Worm (Caenorhabditis elegans) whole organism, young adult: ENCODE measurements around the gene C34E11.2.

ENCODE experiments used
- C06A6.2 ChIP-seq: fragments of 200-800 bp; sonication (Bioruptor generic); conservative IDR thresholded peaks from 2 replicates; pipeline ENCODE4 v1.3.6; 2022; ENCODE audit warnings: missing genetic modification characterization, missing compliant biosample characterization
- F22D6.2 ChIP-seq: sonication (generic microtip); optimal IDR thresholded peaks from 2 replicates; lab custom pipeline; 2016; ENCODE audit warnings: mild to moderate bottlenecking, missing genetic modification characterization, missing compliant biosample characterization
- F39B2.1 ChIP-seq: fragments of 200-800 bp; sonication (Bioruptor generic); IDR thresholded peaks from 2 replicates; pipeline ENCODE4 v1.3.6; 2022; ENCODE audit warnings: missing genetic modification reagents, missing genetic modification characterization, missing compliant biosample characterization
- F57A8.1 ChIP-seq: fragments of 200-800 bp; sonication (Bioruptor generic); optimal IDR thresholded peaks from 2 replicates; lab custom pipeline; 2018; ENCODE audit warnings: mild to moderate bottlenecking, missing genetic modification characterization, moderate library complexity, missing compliant biosample characterization
- K11D2.4 ChIP-seq: fragments of 200-800 bp; sonication (Bioruptor generic); IDR thresholded peaks from 2 replicates; pipeline ENCODE4 v1.3.6; 2022; ENCODE audit warnings: missing genetic modification reagents, missing genetic modification characterization, missing compliant biosample characterization
- Y53G8AR.9 ChIP-seq: fragments of 200-800 bp; sonication (Bioruptor generic); conservative IDR thresholded peaks from 2 replicates; pipeline ENCODE4 v1.3.6; 2022; ENCODE audit warnings: missing genetic modification reagents, missing genetic modification characterization, missing compliant biosample characterization
- Y67H2A.10 ChIP-seq: fragments of 200-800 bp; sonication (Bioruptor generic); conservative IDR thresholded peaks from 2 replicates; pipeline ENCODE4 v1.3.6; 2022; ENCODE audit warnings: missing genetic modification reagents, missing genetic modification characterization, missing compliant biosample characterization
- akir-1 ChIP-seq: fragments of 200-800 bp; sonication (Bioruptor generic); optimal IDR thresholded peaks from 2 replicates; lab custom pipeline; 2018; ENCODE audit warnings: mild to moderate bottlenecking, missing genetic modification characterization, moderate library complexity, missing compliant biosample characterization
- ama-1 ChIP-seq, 3 experiments: fragments of 150-350 bp in 1 of 3; sonication (generic microtip) in 2 of 3; optimal IDR thresholded peaks; 2 replicates each; lab custom pipeline; 2014 to 2018; ENCODE audit warnings: missing biosample characterization in 2 of 3, missing genetic modification characterization in 2 of 3, missing genetic modification reagents in 2 of 3
- atf-7 ChIP-seq: sonication (generic microtip); optimal IDR thresholded peaks from 2 replicates; lab custom pipeline; 2017; ENCODE audit warnings: mild to moderate bottlenecking, missing genetic modification characterization, missing compliant biosample characterization
- attf-6 ChIP-seq: fragments of 200-800 bp; sonication (Bioruptor generic); IDR thresholded peaks from 2 replicates; pipeline ENCODE4 v1.3.6; 2022; ENCODE audit warnings: missing genetic modification reagents, missing genetic modification characterization, missing compliant biosample characterization
- bed-1 ChIP-seq: fragments of 200-800 bp; sonication (Bioruptor generic); IDR thresholded peaks from 2 replicates; pipeline ENCODE4 v1.3.6; 2022; ENCODE audit warnings: missing genetic modification reagents, missing genetic modification characterization, missing compliant biosample characterization
- bed-2 ChIP-seq: fragments of 200-800 bp; sonication (Bioruptor generic); IDR thresholded peaks from 2 replicates; pipeline ENCODE4 v1.3.6; 2022; ENCODE audit warnings: missing genetic modification reagents, missing genetic modification characterization, missing compliant biosample characterization
- ceh-27 ChIP-seq: fragments of 200-800 bp; sonication (Bioruptor generic); optimal IDR thresholded peaks from 2 replicates; lab custom pipeline; 2018; ENCODE audit warnings: mild to moderate bottlenecking, missing genetic modification characterization, moderate library complexity, missing compliant biosample characterization
- ceh-40 ChIP-seq: fragments of 200-800 bp; sonication (Bioruptor generic); IDR thresholded peaks from 2 replicates; pipeline ENCODE4 v1.3.6; 2022; ENCODE audit warnings: missing genetic modification characterization, missing compliant biosample characterization
- ceh-58 ChIP-seq: fragments of 200-800 bp; sonication (Bioruptor generic); IDR thresholded peaks from 2 replicates; pipeline ENCODE4 v1.3.6; 2022; ENCODE audit warnings: missing genetic modification characterization, missing compliant biosample characterization
- dox-1 ChIP-seq: fragments of 200-800 bp; sonication (Bioruptor generic); IDR thresholded peaks from 2 replicates; pipeline ENCODE4 v1.3.6; 2022; ENCODE audit warnings: missing genetic modification reagents, missing genetic modification characterization, missing compliant biosample characterization
- egl-44 ChIP-seq: fragments of 200-800 bp; sonication (Bioruptor generic); IDR thresholded peaks from 2 replicates; pipeline ENCODE4 v1.3.6; 2022; ENCODE audit warnings: missing genetic modification reagents, missing genetic modification characterization, missing compliant biosample characterization
- egrh-3 ChIP-seq: fragments of 200-800 bp; sonication (Bioruptor generic); IDR thresholded peaks from 2 replicates; pipeline ENCODE4 v1.3.6; 2022; ENCODE audit warnings: missing genetic modification reagents, missing genetic modification characterization, missing compliant biosample characterization
- hrde-1 ChIP-seq: sonication (generic microtip); optimal IDR thresholded peaks from 2 replicates; lab custom pipeline; 2016; ENCODE audit warnings: missing genetic modification characterization, mild to moderate bottlenecking, missing compliant biosample characterization, moderate library complexity, missing genotype, missing genetic modification reagents, borderline replicate concordance
- hsf-1 ChIP-seq: fragments of 200-800 bp; sonication (Bioruptor generic); IDR thresholded peaks from 2 replicates; pipeline ENCODE4 v1.3.6; 2022; ENCODE audit warnings: missing genetic modification reagents, missing genetic modification characterization, missing compliant biosample characterization
- let-607 ChIP-seq, 2 experiments: fragments of 200-800 bp in 1 of 2; sonication (Bioruptor generic) in 1 of 2; sonication (generic microtip) in 1 of 2; optimal IDR thresholded peaks; 2 replicates each; lab custom pipeline; 2016 to 2018; ENCODE audit warnings: mild to moderate bottlenecking in 2 of 2, missing compliant biosample characterization in 2 of 2, missing genetic modification characterization in 2 of 2, moderate library complexity in 2 of 2, missing genotype in 1 of 2
- lin-26 ChIP-seq: fragments of 200-800 bp; sonication (Bioruptor generic); IDR thresholded peaks from 2 replicates; pipeline ENCODE4 v1.3.6; 2022; ENCODE audit warnings: missing genetic modification reagents, missing genetic modification characterization, missing compliant biosample characterization
- lin-40 ChIP-seq: sonication (generic microtip); optimal IDR thresholded peaks from 2 replicates; lab custom pipeline; 2016; ENCODE audit warnings: missing genetic modification characterization, mild to moderate bottlenecking, missing compliant biosample characterization, missing genotype, missing genetic modification reagents
- lin-54 ChIP-seq: fragments of 200-800 bp; sonication (Bioruptor generic); optimal IDR thresholded peaks from 2 replicates; lab custom pipeline; 2018; ENCODE audit warnings: mild to moderate bottlenecking, missing genetic modification characterization, missing compliant biosample characterization
- lir-1 ChIP-seq: fragments of 200-800 bp; sonication (Bioruptor generic); conservative IDR thresholded peaks from 2 replicates; pipeline ENCODE4 v1.3.6; 2022; ENCODE audit warnings: missing genetic modification reagents, missing genetic modification characterization, missing compliant biosample characterization
- lsy-27 ChIP-seq: sonication (generic microtip); optimal IDR thresholded peaks from 2 replicates; lab custom pipeline; 2017; ENCODE audit warnings: missing genetic modification characterization, mild to moderate bottlenecking, missing compliant biosample characterization, antibody characterized with exemption, missing genotype, borderline replicate concordance; ENCODE audit not compliant: insufficient read depth
- madf-10 ChIP-seq: sonication (generic microtip); optimal IDR thresholded peaks from 2 replicates; lab custom pipeline; 2016; ENCODE audit warnings: mild to moderate bottlenecking, missing genetic modification characterization, missing compliant biosample characterization
- mel-28 ChIP-seq: sonication (generic microtip); optimal IDR thresholded peaks from 2 replicates; lab custom pipeline; 2016; ENCODE audit warnings: borderline replicate concordance, mild to moderate bottlenecking, missing genetic modification characterization, missing compliant biosample characterization
- mes-4 ChIP-seq: sonication (generic microtip); optimal IDR thresholded peaks from 2 replicates; lab custom pipeline; 2016; ENCODE audit warnings: missing genotype, missing genetic modification characterization, missing compliant biosample characterization
- nfyb-1 ChIP-seq: fragments of 200-800 bp; sonication (Bioruptor generic); IDR thresholded peaks from 2 replicates; pipeline ENCODE4 v1.3.6; 2022; ENCODE audit warnings: missing genetic modification reagents, missing genetic modification characterization, missing compliant biosample characterization
- nhr-120 ChIP-seq: fragments of 200-800 bp; sonication (Bioruptor generic); IDR thresholded peaks from 2 replicates; pipeline ENCODE4 v1.3.6; 2022; ENCODE audit warnings: missing genetic modification characterization, missing compliant biosample characterization
- nhr-27 ChIP-seq: fragments of 200-800 bp; sonication (Bioruptor generic); optimal IDR thresholded peaks from 2 replicates; lab custom pipeline; 2018; ENCODE audit warnings: mild to moderate bottlenecking, missing genetic modification characterization, moderate library complexity, missing compliant biosample characterization
- nhr-80 ChIP-seq: sonication (generic microtip); optimal IDR thresholded peaks from 2 replicates; lab custom pipeline; 2016; ENCODE audit warnings: missing genetic modification characterization, missing compliant biosample characterization
- nhr-90 ChIP-seq: sonication (generic microtip); optimal IDR thresholded peaks from 2 replicates; lab custom pipeline; 2016; ENCODE audit warnings: missing genotype, mild to moderate bottlenecking, missing genetic modification characterization, missing compliant biosample characterization
- rec-8 ChIP-seq, 2 experiments: sonication (generic microtip); optimal IDR thresholded peaks; 2 replicates each; lab custom pipeline; 2016; ENCODE audit warnings: mild to moderate bottlenecking in 2 of 2, missing genetic modification characterization in 2 of 2, missing genetic modification reagents in 2 of 2, missing genotype in 2 of 2, missing biosample characterization in 1 of 2, missing compliant biosample characterization in 1 of 2, moderate library complexity in 1 of 2
- tlf-1 ChIP-seq: fragments of 200-800 bp; sonication (Bioruptor generic); optimal IDR thresholded peaks from 2 replicates; lab custom pipeline; 2018; ENCODE audit warnings: mild to moderate bottlenecking, missing genetic modification characterization, missing compliant biosample characterization
- xnd-1 ChIP-seq: sonication (generic microtip); optimal IDR thresholded peaks from 2 replicates; lab custom pipeline; 2016; ENCODE audit warnings: missing genotype, missing genetic modification reagents, missing genetic modification characterization, missing compliant biosample characterization
- zfh-2 ChIP-seq: fragments of 200-800 bp; sonication (Bioruptor generic); conservative IDR thresholded peaks from 2 replicates; pipeline ENCODE4 v1.3.6; 2022; ENCODE audit warnings: missing genetic modification reagents, missing genetic modification characterization, missing compliant biosample characterization
- ztf-18 ChIP-seq: sonication (generic microtip); optimal IDR thresholded peaks from 2 replicates; lab custom pipeline; 2016; ENCODE audit warnings: missing genotype, mild to moderate bottlenecking, missing genetic modification characterization, missing compliant biosample characterization
- ztf-25 ChIP-seq: fragments of 200-800 bp; sonication (Bioruptor generic); IDR thresholded peaks from 2 replicates; pipeline ENCODE4 v1.3.6; 2022; ENCODE audit warnings: missing genetic modification reagents, missing genetic modification characterization, missing compliant biosample characterization

The C34E11.2 gene

DNA sequence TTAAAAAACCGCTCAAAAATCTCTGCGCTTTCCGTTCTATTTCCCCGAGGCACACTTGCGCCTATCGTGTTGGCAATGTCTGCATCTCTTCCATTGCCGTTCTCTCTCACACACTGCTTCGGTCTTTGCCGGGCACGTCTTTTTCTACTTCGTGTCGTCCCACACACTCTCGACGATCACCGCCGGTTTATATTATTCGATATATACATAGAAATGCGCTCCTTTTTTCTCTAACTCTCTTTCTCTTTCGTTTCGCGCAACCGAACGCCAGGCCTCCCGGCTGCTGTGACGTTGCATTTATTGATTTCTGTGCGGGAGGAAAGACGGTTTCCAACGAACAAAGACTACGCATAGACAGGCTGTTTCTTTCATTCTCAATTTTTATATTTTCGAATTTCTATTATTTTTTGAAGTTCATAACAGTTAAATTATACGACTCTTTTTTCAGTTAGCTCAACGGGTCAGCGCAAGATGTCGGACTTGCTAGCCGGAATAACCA is 16.4 kb downstream of the C34E11.2 start, which contains the start of gene rsd-3 (continued):
- TF ChIP-seq dox-1 (GFP tag; lab: Robert Waterston, UW) (peak; percentile 69), mes-4 (tag; lab: Kevin White, UChicago) (no peak)

- TF ChIP-seq madf-10 (tag; lab: Kevin White, UChicago) (peak; percentile 34), bed-1 (no peak), lin-54 (GFP tag; lab: Kevin White, UChicago) (peak; percentile 4), nhr-120 (GFP tag; lab: Robert Waterston, UW) (no peak), nhr-90 (tag; lab: Kevin White, UChicago) (peak; percentile 12), Y53G8AR.9 (GFP tag; lab: Robert Waterston, UW) (0 out of 2 replicates have a peak, but pooled peaks have one; percentile 30), atf-7 (tag; lab: Kevin White, UChicago) (peak; percentile 33), F57A8.1 (GFP tag; lab: Kevin White, UChicago) (no peak), nhr-27 (tag; lab: Kevin White, UChicago) (no peak), let-607 (tag; optimal IDR thresholded peaks at IDR 0.05; lab: Kevin White, UChicago) (peak; percentile 10 to 60), bed-2 (GFP tag; lab: Robert Waterston, UW) (no peak), nhr-80 (peak; percentile 15), K11D2.4 (GFP tag; lab: Robert Waterston, UW) (peak; percentile 35; the same call in 1 of the 2 replicates), hsf-1 (peak; percentile 76), rec-8 (tag; optimal IDR thresholded peaks at IDR 0.05; lab: Kevin White, UChicago) (no peak), nfyb-1 (GFP tag; lab: Robert Waterston, UW) (0 out of 2 replicates have a peak, but pooled peaks have one; percentile 40), lin-40 (peak; percentile 41)
Observed at ce11 chrX:11792730-11793129, 21.8 kb downstream of the C34E11.2 start.

DNA sequence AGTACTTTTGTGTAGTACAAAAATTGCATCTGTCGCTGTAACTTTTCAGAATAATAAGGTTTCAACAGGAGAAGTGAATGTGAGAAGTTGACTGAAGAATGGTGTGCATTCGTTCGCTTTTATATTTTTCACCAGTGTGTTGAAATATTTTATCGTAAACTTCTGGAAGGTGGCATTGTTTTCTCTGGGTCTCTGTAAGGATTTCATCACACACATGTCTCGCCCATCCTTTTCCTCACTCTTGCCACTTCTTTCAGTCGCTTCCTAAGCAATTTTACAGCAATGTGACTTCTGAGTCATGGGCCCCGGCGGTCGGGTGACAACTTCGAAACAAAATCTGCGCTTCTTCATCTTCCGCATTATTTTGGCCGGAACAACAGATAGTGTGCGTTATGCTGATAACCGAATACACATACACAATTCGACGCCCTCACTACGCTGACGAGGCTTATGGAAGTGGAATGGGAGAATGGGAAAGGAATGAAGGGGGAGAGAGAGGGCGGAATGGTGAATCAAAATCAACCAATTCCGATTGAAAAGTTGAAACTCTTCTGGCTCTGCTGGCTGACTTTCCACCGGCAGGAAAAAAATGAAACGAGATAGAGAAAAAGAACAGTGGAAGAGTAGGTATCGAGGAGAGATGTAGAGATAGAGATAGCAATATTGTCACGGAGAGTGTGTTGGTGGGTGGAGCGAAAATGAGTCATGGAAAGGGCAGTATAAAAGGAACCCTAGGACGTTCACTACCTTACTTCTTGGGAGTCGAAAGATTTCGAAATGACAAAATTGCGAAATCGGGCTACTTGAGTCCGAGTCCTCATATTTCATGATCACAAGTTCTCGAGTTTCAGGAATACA is 23.0 kb downstream of the C34E11.2 start:
- TF ChIP-seq nhr-120 (GFP tag; lab: Robert Waterston, UW) (no peak), lir-1 (no peak), nfyb-1 (GFP tag; lab: Robert Waterston, UW) (0 out of 2 replicates have a peak, but pooled peaks have one; percentile 25), let-607 (tag; optimal IDR thresholded peaks at IDR 0.05; lab: Kevin White, UChicago) (peak in 1 of 2 experiments; percentile 61), ceh-27 (GFP tag; lab: Kevin White, UChicago) (no peak), ama-1 (optimal IDR thresholded peaks at IDR 0.05; lab: Kevin White, UChicago) (peak; percentile 8), ama-1 (GFP tag; optimal IDR thresholded peaks at IDR 0.05; lab: Kevin White, UChicago) (no peak), hsf-1 (no peak), ceh-40 (GFP tag; lab: Robert Waterston, UW) (no peak), F39B2.1 (GFP tag; lab: Robert Waterston, UW) (no peak), xnd-1 (tag; lab: Kevin White, UChicago) (no peak), lsy-27 (tag; lab: Kevin White, UChicago) (no peak), hrde-1 (tag; lab: Kevin White, UChicago) (no peak), mel-28 (tag; lab: Kevin White, UChicago) (no peak), ztf-18 (tag; lab: Kevin White, UChicago) (no peak), ztf-25 (GFP tag; lab: Robert Waterston, UW) (no peak), lin-26 (GFP tag; lab: Robert Waterston, UW) (no peak), bed-1 (no peak), egl-44 (GFP tag; lab: Robert Waterston, UW) (no peak), C06A6.2 (GFP tag; lab: Robert Waterston, UW) (no peak), F22D6.2 (no peak), tlf-1 (GFP tag; lab: Kevin White, UChicago) (no peak), egrh-3 (GFP tag; lab: Robert Waterston, UW) (0 out of 2 replicates have a peak, but pooled peaks have one; percentile 6), madf-10 (tag; lab: Kevin White, UChicago) (peak; percentile 7), nhr-80 (peak; percentile 90), Y67H2A.10 (no peak), ceh-58 (GFP tag; lab: Robert Waterston, UW) (no peak), attf-6 (GFP tag; lab: Robert Waterston, UW) (no peak), akir-1 (peak; percentile 3), nhr-90 (tag; lab: Kevin White, UChicago) (peak; percentile 62), zfh-2 (peak; percentile 74)
